Worm (Caenorhabditis elegans) whole organism, late embryonic: ENCODE measurements around the gene F28C10.3.

ENCODE experiments used
- C38D4.7 ChIP-seq: fragments of 200-800 bp; sonication (Bioruptor generic); optimal IDR thresholded peaks from 2 replicates; lab custom pipeline; 2018; ENCODE audit warnings: mild to moderate bottlenecking, missing genetic modification characterization, moderate library complexity, missing compliant biosample characterization
- ama-1 ChIP-seq: fragments of 150-350 bp; optimal IDR thresholded peaks from 2 replicates; lab custom pipeline; 2014
- ceh-18 ChIP-seq: sonication (generic microtip); optimal IDR thresholded peaks from 2 replicates; lab custom pipeline; 2016; ENCODE audit warnings: missing genetic modification characterization, missing compliant biosample characterization
- ceh-48 ChIP-seq: sonication (generic microtip); optimal IDR thresholded peaks from 2 replicates; lab custom pipeline; 2016; ENCODE audit warnings: missing genetic modification characterization, inconsistent platforms, missing compliant biosample characterization
- dmd-4 ChIP-seq: sonication (generic microtip); optimal IDR thresholded peaks from 2 replicates; lab custom pipeline; 2016; ENCODE audit warnings: borderline replicate concordance, missing genetic modification characterization, missing compliant biosample characterization
- fkh-10 ChIP-seq: fragments of 150-350 bp; optimal IDR thresholded peaks from 2 replicates; lab custom pipeline; 2014; ENCODE audit warnings: missing biosample characterization, missing genetic modification reagents, missing genetic modification characterization
- madf-2 ChIP-seq: sonication (generic microtip); optimal IDR thresholded peaks from 2 replicates; lab custom pipeline; 2017; ENCODE audit warnings: missing genetic modification characterization, missing compliant biosample characterization
- npax-4 ChIP-seq: sonication (generic microtip); optimal IDR thresholded peaks from 2 replicates; lab custom pipeline; 2016; ENCODE audit warnings: missing genetic modification characterization, missing compliant biosample characterization
- pha-4 ChIP-seq: fragments of 150-350 bp; optimal IDR thresholded peaks from 2 replicates; lab custom pipeline; 2018; ENCODE audit warnings: missing biosample characterization, missing genetic modification reagents, missing genetic modification characterization

DNA sequence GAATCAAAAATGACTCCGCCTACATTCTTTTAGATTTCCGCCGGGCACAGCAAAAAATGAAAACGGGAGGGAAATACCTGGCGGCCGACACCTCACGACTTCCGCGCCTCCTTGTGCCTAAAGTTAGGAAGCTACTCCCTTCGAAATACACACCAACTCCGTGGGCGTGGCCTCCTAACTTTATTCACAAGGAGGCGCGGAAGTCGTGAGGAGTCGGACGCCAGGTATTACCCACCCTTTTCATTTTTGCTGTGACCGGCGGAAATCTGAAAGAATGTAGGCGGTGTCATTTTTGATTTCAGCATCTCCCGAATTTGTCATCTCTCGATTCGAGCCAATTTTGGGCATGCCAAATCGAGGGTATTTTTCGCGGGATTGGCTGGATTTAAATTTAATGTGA is 2.5 kb upstream of the F28C10.3 start:
- no peak for TF ChIP-seq ceh-48 (tag; lab: Kevin White, UChicago)
- TF ChIP-seq dmd-4 (tag; lab: Kevin White, UChicago): no peak
- no peak for TF ChIP-seq madf-2 (tag; lab: Kevin White, UChicago)
- TF ChIP-seq ceh-18: no peak
- TF ChIP-seq fkh-10 (GFP tag; lab: Kevin White, UChicago): no peak
- TF ChIP-seq ama-1 (lab: Kevin White, UChicago): no peak
- TF ChIP-seq npax-4 (tag; lab: Kevin White, UChicago): no peak
- TF ChIP-seq C38D4.7: no peak
- TF ChIP-seq pha-4 (tag; lab: Kevin White, UChicago): no peak
